Worm (Caenorhabditis elegans) whole organism, late embryonic: ENCODE results near the gene cyn-1.
A peak's percentile ranks its signal among the peaks of the same experiment; 100 is the strongest.

ENCODE experiments used
- C38D4.7 ChIP-seq: fragments of 200-800 bp; sonication (Bioruptor generic); optimal IDR thresholded peaks from 2 replicates; lab custom pipeline; 2018; ENCODE audit warnings: mild to moderate bottlenecking, missing genetic modification characterization, moderate library complexity, missing compliant biosample characterization
- F13H6.1 ChIP-seq: sonication (generic microtip); optimal IDR thresholded peaks from 2 replicates; lab custom pipeline; 2016; ENCODE audit warnings: missing genetic modification characterization, missing compliant biosample characterization
- K02D7.2 ChIP-seq: sonication (generic microtip); optimal IDR thresholded peaks from 2 replicates; lab custom pipeline; 2017; ENCODE audit warnings: mild to moderate bottlenecking, missing genetic modification characterization, missing compliant biosample characterization
- K09A11.1 ChIP-seq: sonication (generic microtip); optimal IDR thresholded peaks from 2 replicates; lab custom pipeline; 2017; ENCODE audit warnings: antibody characterized with exemption, mild to moderate bottlenecking, missing genetic modification characterization, missing compliant biosample characterization; ENCODE audit not compliant: insufficient read depth
- Y22D7AL.16 ChIP-seq: sonication (generic microtip); optimal IDR thresholded peaks from 2 replicates; lab custom pipeline; 2016; ENCODE audit warnings: missing genetic modification characterization, missing compliant biosample characterization
- ahr-1 ChIP-seq: sonication (generic microtip); optimal IDR thresholded peaks from 2 replicates; lab custom pipeline; 2016; ENCODE audit warnings: missing genetic modification characterization, missing compliant biosample characterization
- ama-1 ChIP-seq: fragments of 150-350 bp; optimal IDR thresholded peaks from 2 replicates; lab custom pipeline; 2014
- ceh-14 ChIP-seq: sonication (generic microtip); optimal IDR thresholded peaks from 2 replicates; lab custom pipeline; 2016; ENCODE audit warnings: missing genotype, missing genetic modification characterization, missing compliant biosample characterization
- ceh-18 ChIP-seq: sonication (generic microtip); optimal IDR thresholded peaks from 2 replicates; lab custom pipeline; 2016; ENCODE audit warnings: missing genetic modification characterization, missing compliant biosample characterization
- ceh-19 ChIP-seq: fragments of 200-800 bp; sonication (Bioruptor generic); optimal IDR thresholded peaks from 2 replicates; lab custom pipeline; 2018; ENCODE audit warnings: mild to moderate bottlenecking, missing genetic modification characterization, missing compliant biosample characterization
- ceh-2 ChIP-seq: sonication (generic microtip); optimal IDR thresholded peaks from 2 replicates; lab custom pipeline; 2016; ENCODE audit warnings: missing genotype, missing genetic modification characterization, missing compliant biosample characterization
- ceh-22 ChIP-seq: sonication (generic microtip); optimal IDR thresholded peaks from 2 replicates; lab custom pipeline; 2017; ENCODE audit warnings: missing biosample characterization, missing genetic modification characterization
- ceh-24 ChIP-seq: sonication (generic microtip); optimal IDR thresholded peaks from 2 replicates; lab custom pipeline; 2016; ENCODE audit warnings: mild to moderate bottlenecking, missing genetic modification characterization, missing compliant biosample characterization
- ceh-30 ChIP-seq: fragments of 150-350 bp; optimal IDR thresholded peaks from 2 replicates; lab custom pipeline; 2014; ENCODE audit warnings: missing biosample characterization, missing genetic modification characterization
- ceh-31 ChIP-seq: sonication (generic microtip); optimal IDR thresholded peaks from 2 replicates; lab custom pipeline; 2016; ENCODE audit warnings: missing genetic modification characterization, missing compliant biosample characterization
- ceh-34 ChIP-seq: sonication (generic microtip); optimal IDR thresholded peaks from 2 replicates; lab custom pipeline; 2016; ENCODE audit warnings: mild to moderate bottlenecking, missing genetic modification characterization, missing compliant biosample characterization
- ceh-45 ChIP-seq: fragments of 200-800 bp; sonication (Bioruptor generic); IDR thresholded peaks from 2 replicates; pipeline ENCODE4 v1.3.6; 2022; ENCODE audit warnings: missing genetic modification reagents, missing genetic modification characterization, missing compliant biosample characterization
- ceh-9 ChIP-seq: sonication (generic microtip); optimal IDR thresholded peaks from 2 replicates; lab custom pipeline; 2016; ENCODE audit warnings: mild to moderate bottlenecking, missing genetic modification characterization, inconsistent platforms, missing compliant biosample characterization
- che-1 ChIP-seq: sonication (generic microtip); optimal IDR thresholded peaks from 2 replicates; lab custom pipeline; 2016; ENCODE audit warnings: mild to moderate bottlenecking, missing genetic modification characterization, missing compliant biosample characterization
- dmd-4 ChIP-seq: sonication (generic microtip); optimal IDR thresholded peaks from 2 replicates; lab custom pipeline; 2016; ENCODE audit warnings: borderline replicate concordance, missing genetic modification characterization, missing compliant biosample characterization
- dve-1 ChIP-seq: sonication (generic microtip); optimal IDR thresholded peaks from 2 replicates; lab custom pipeline; 2017; ENCODE audit warnings: antibody characterized with exemption, mild to moderate bottlenecking, missing genetic modification characterization, missing compliant biosample characterization
- eyg-1 ChIP-seq: sonication (generic microtip); optimal IDR thresholded peaks from 2 replicates; lab custom pipeline; 2016; ENCODE audit warnings: missing genotype, missing genetic modification characterization, missing compliant biosample characterization
- fax-1 ChIP-seq: sonication (generic microtip); optimal IDR thresholded peaks from 2 replicates; lab custom pipeline; 2016; ENCODE audit warnings: missing genotype, missing genetic modification characterization, missing compliant biosample characterization
- fkh-6 ChIP-seq: sonication (generic microtip); optimal IDR thresholded peaks from 2 replicates; lab custom pipeline; 2016; ENCODE audit warnings: missing genetic modification characterization, missing compliant biosample characterization
- hlh-13 ChIP-seq: fragments of 200-800 bp; sonication (Bioruptor generic); optimal IDR thresholded peaks from 2 replicates; lab custom pipeline; 2018; ENCODE audit warnings: mild to moderate bottlenecking, missing genetic modification characterization, missing compliant biosample characterization
- hlh-15 ChIP-seq: sonication (generic microtip); optimal IDR thresholded peaks from 2 replicates; lab custom pipeline; 2016; ENCODE audit warnings: missing genetic modification characterization, missing compliant biosample characterization
- hlh-30 ChIP-seq: sonication (generic microtip); optimal IDR thresholded peaks from 2 replicates; lab custom pipeline; 2017; ENCODE audit warnings: antibody characterized with exemption, missing genetic modification characterization, missing compliant biosample characterization; ENCODE audit not compliant: insufficient read depth
- hlh-6 ChIP-seq: sonication (generic microtip); optimal IDR thresholded peaks from 2 replicates; lab custom pipeline; 2016; ENCODE audit warnings: missing genotype, missing genetic modification characterization, missing compliant biosample characterization
- hlh-8 ChIP-seq: sonication (generic microtip); optimal IDR thresholded peaks from 2 replicates; lab custom pipeline; 2016; ENCODE audit warnings: missing genotype, missing genetic modification characterization, missing compliant biosample characterization
- lin-11 ChIP-seq: fragments of 200-800 bp; sonication (Bioruptor generic); optimal IDR thresholded peaks from 2 replicates; lab custom pipeline; 2018; ENCODE audit warnings: mild to moderate bottlenecking, missing genetic modification characterization, missing compliant biosample characterization
- madf-2 ChIP-seq: sonication (generic microtip); optimal IDR thresholded peaks from 2 replicates; lab custom pipeline; 2017; ENCODE audit warnings: missing genetic modification characterization, missing compliant biosample characterization
- mec-3 ChIP-seq: sonication (generic microtip); optimal IDR thresholded peaks from 2 replicates; lab custom pipeline; 2016; ENCODE audit warnings: borderline replicate concordance, missing genetic modification characterization, missing compliant biosample characterization
- nfya-1 ChIP-seq: sonication (generic microtip); optimal IDR thresholded peaks from 2 replicates; lab custom pipeline; 2017; ENCODE audit warnings: missing genetic modification characterization, mild to moderate bottlenecking, missing compliant biosample characterization, antibody characterized with exemption, moderate library complexity
- nhr-11 ChIP-seq: fragments of 150-350 bp; optimal IDR thresholded peaks from 2 replicates; lab custom pipeline; 2014; ENCODE audit warnings: missing biosample characterization, missing genetic modification characterization
- nhr-232 ChIP-seq: sonication (generic microtip); optimal IDR thresholded peaks from 2 replicates; lab custom pipeline; 2016; ENCODE audit warnings: missing genetic modification characterization, missing compliant biosample characterization
- npax-4 ChIP-seq: sonication (generic microtip); optimal IDR thresholded peaks from 2 replicates; lab custom pipeline; 2016; ENCODE audit warnings: missing genetic modification characterization, missing compliant biosample characterization
- pag-3 ChIP-seq: sonication (generic microtip); optimal IDR thresholded peaks from 2 replicates; lab custom pipeline; 2016; ENCODE audit warnings: missing compliant biosample characterization, missing genetic modification characterization, borderline replicate concordance
- pat-9 ChIP-seq: fragments of 200-800 bp; sonication (Bioruptor generic); optimal IDR thresholded peaks from 2 replicates; lab custom pipeline; 2018; ENCODE audit warnings: mild to moderate bottlenecking, missing genetic modification characterization, moderate library complexity, missing compliant biosample characterization
- pax-1 ChIP-seq: fragments of 150-350 bp; optimal IDR thresholded peaks from 2 replicates; lab custom pipeline; 2014; ENCODE audit warnings: missing biosample characterization, missing genetic modification characterization
- pha-2 ChIP-seq: sonication (generic microtip); optimal IDR thresholded peaks from 2 replicates; lab custom pipeline; 2017; ENCODE audit warnings: mild to moderate bottlenecking, missing genetic modification characterization, missing compliant biosample characterization
- pha-4 ChIP-seq: fragments of 150-350 bp; optimal IDR thresholded peaks from 2 replicates; lab custom pipeline; 2018; ENCODE audit warnings: missing biosample characterization, missing genetic modification reagents, missing genetic modification characterization
- pqm-1 ChIP-seq: sonication (generic microtip); optimal IDR thresholded peaks from 2 replicates; lab custom pipeline; 2016; ENCODE audit warnings: missing genetic modification characterization, missing compliant biosample characterization
- rnt-1 ChIP-seq: sonication (generic microtip); optimal IDR thresholded peaks from 2 replicates; lab custom pipeline; 2016; ENCODE audit warnings: missing genetic modification characterization, missing compliant biosample characterization
- sdc-2 ChIP-seq: sonication (generic microtip); optimal IDR thresholded peaks from 2 replicates; lab custom pipeline; 2016; ENCODE audit warnings: missing genotype, missing genetic modification characterization, missing compliant biosample characterization
- syd-9 ChIP-seq: sonication (generic microtip); optimal IDR thresholded peaks from 2 replicates; lab custom pipeline; 2016; ENCODE audit warnings: mild to moderate bottlenecking, missing genetic modification characterization, moderate library complexity, missing compliant biosample characterization
- tbx-2 ChIP-seq: sonication (generic microtip); optimal IDR thresholded peaks from 2 replicates; lab custom pipeline; 2016; ENCODE audit warnings: missing genetic modification characterization, missing compliant biosample characterization
- tbx-7 ChIP-seq: sonication (generic microtip); optimal IDR thresholded peaks from 2 replicates; lab custom pipeline; 2016; ENCODE audit warnings: missing genotype, missing genetic modification characterization, missing compliant biosample characterization
- unc-86 ChIP-seq: sonication (generic microtip); optimal IDR thresholded peaks from 2 replicates; lab custom pipeline; 2016; ENCODE audit warnings: missing genetic modification characterization, missing compliant biosample characterization
- ztf-16 ChIP-seq: sonication (generic microtip); optimal IDR thresholded peaks from 2 replicates; lab custom pipeline; 2017; ENCODE audit warnings: missing genetic modification characterization, missing compliant biosample characterization

The cyn-1 gene

DNA sequence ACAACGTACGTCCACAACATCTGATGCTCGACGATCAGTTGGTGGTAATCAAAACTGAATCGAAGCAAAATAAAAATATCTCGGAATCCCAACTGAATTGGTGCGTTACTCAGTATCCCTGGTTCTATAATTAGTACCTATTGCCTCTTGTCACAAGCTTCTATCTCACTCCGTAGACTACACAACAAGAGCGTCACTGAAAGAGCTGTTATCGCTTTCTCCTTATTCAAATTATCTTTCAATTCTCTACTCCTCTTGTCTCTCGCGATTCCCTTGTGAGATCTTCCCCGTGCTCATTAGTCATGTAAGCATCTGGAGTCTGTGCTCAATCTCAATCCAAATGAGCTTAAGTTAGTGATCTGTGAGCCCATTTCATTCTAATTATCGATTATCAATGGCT is 19.2 kb upstream of the cyn-1 start, which contains the start of gene srm-6:
Gene srm-6, plus strand, starts transcription at position 301 of the 400 bp plus-strand sequence.
- TF ChIP-seq ceh-34 (tag; lab: Kevin White, UChicago) (no peak), npax-4 (tag; lab: Kevin White, UChicago) (no peak), ceh-14 (tag; lab: Kevin White, UChicago) (no peak), ceh-19 (no peak), pqm-1 (tag; lab: Kevin White, UChicago) (no peak), ama-1 (lab: Kevin White, UChicago) (no peak), syd-9 (tag; lab: Kevin White, UChicago) (no peak), nhr-11 (tag; lab: Kevin White, UChicago) (no peak)

ce11 chrV:14341672-14342071 is 14.2 kb upstream of the cyn-1 start, which contains the start of gene F47B8.10:
Gene F47B8.10 (plus strand): TSS chrV:14341972.
- TF ChIP-seq hlh-15: no peak

- TF ChIP-seq rnt-1 (tag; lab: Kevin White, UChicago): peak; percentile 84
- peak; percentile 77 for TF ChIP-seq ceh-18
- TF ChIP-seq ceh-14 (tag; lab: Kevin White, UChicago): peak; percentile 76
- TF ChIP-seq F13H6.1 (tag; lab: Kevin White, UChicago): peak; percentile 30
- TF ChIP-seq tbx-2 (tag; lab: Kevin White, UChicago): peak; percentile 87
- TF ChIP-seq hlh-30 (tag; lab: Kevin White, UChicago): peak; percentile 4
- TF ChIP-seq mec-3 (tag; lab: Kevin White, UChicago): no peak
- peak; percentile 55 for TF ChIP-seq ceh-2 (tag; lab: Kevin White, UChicago)
- TF ChIP-seq nfya-1 (tag; lab: Kevin White, UChicago): peak; percentile 75
- peak; percentile 59 for TF ChIP-seq unc-86 (tag; lab: Kevin White, UChicago)
- TF ChIP-seq Y22D7AL.16 (tag; lab: Kevin White, UChicago): no peak
- TF ChIP-seq madf-2 (tag; lab: Kevin White, UChicago): peak; percentile 44
- TF ChIP-seq ztf-16: peak; percentile 57
- TF ChIP-seq sdc-2 (tag; lab: Kevin White, UChicago): no peak
- TF ChIP-seq pha-4 (tag; lab: Kevin White, UChicago): no peak
- no peak for TF ChIP-seq pha-2 (tag; lab: Kevin White, UChicago)
- no peak for TF ChIP-seq lin-11
- TF ChIP-seq tbx-7 (tag; lab: Kevin White, UChicago): peak; percentile 65
- peak; percentile 21 for TF ChIP-seq K09A11.1 (tag; lab: Kevin White, UChicago)
- peak; percentile 58 for TF ChIP-seq hlh-8 (tag; lab: Kevin White, UChicago)
- no peak for TF ChIP-seq pag-3 (tag; lab: Kevin White, UChicago)
- no peak for TF ChIP-seq fkh-6 (tag; lab: Kevin White, UChicago)
- TF ChIP-seq npax-4 (tag; lab: Kevin White, UChicago): no peak
- peak; percentile 75 for TF ChIP-seq fax-1 (tag; lab: Kevin White, UChicago)
- TF ChIP-seq hlh-6 (tag; lab: Kevin White, UChicago): no peak
- peak; percentile 75 for TF ChIP-seq pax-1 (tag; lab: Kevin White, UChicago)
- TF ChIP-seq ceh-31 (tag; lab: Kevin White, UChicago): peak; percentile 94
- TF ChIP-seq nhr-232 (tag; lab: Kevin White, UChicago): no peak
- no peak for TF ChIP-seq ceh-45 (GFP tag; lab: Robert Waterston, UW)
- TF ChIP-seq ceh-22 (tag; lab: Kevin White, UChicago): no peak
- TF ChIP-seq pat-9 (tag; lab: Kevin White, UChicago): no peak
- TF ChIP-seq C38D4.7 (GFP tag; lab: Kevin White, UChicago): no peak
- no peak for TF ChIP-seq che-1 (tag; lab: Kevin White, UChicago)
- no peak for TF ChIP-seq ceh-9 (tag; lab: Kevin White, UChicago)
- peak; percentile 56 for TF ChIP-seq dve-1 (tag; lab: Kevin White, UChicago)
- no peak for TF ChIP-seq eyg-1 (tag; lab: Kevin White, UChicago)
- TF ChIP-seq ceh-30 (tag; lab: Kevin White, UChicago): no peak
- TF ChIP-seq hlh-13 (GFP tag; lab: Kevin White, UChicago): no peak
- TF ChIP-seq ahr-1 (tag; lab: Kevin White, UChicago): peak; percentile 57
- TF ChIP-seq ceh-24 (tag; lab: Kevin White, UChicago): no peak
- TF ChIP-seq pqm-1 (tag; lab: Kevin White, UChicago): peak; percentile 8
- no peak for TF ChIP-seq K02D7.2 (tag; lab: Kevin White, UChicago)
- TF ChIP-seq dmd-4 (tag; lab: Kevin White, UChicago): no peak
Observed at ce11 chrV:14347234-14347826, 8.5 kb upstream of the cyn-1 start, which contains the start of gene cept-2. Gene cept-2 (plus strand): TSS chrV:14347766.
